Fruit fly (Drosophila melanogaster): Measurements from ENCODE around the gene CG31296.

DNA sequence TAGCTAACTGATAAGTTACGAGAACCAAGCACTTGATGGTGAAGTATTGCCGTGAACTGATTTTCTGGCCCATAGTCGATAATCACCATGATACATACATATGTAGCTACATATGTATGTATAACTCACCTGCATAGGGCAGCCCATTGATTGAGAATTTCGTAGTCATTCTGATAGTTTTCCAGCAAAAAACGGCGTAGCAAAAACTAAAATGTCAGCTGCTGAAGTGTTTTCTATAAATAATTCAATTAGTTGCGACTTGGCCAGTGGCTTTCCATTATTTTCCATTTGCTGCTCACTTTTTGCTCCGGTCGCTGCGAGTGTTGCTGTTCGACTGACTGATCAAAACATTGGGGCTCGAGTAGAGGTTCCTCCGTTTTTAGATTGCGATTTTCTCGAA is 16.0 kb upstream of the CG31296 start:
- TF ChIP-seq Mnt (GFP tag; optimal IDR thresholded peaks at IDR 0.05) = no peak
- TF ChIP-seq ovo (GFP tag; optimal IDR thresholded peaks at IDR 0.05) = no peak

Data from whole organism, adult.